Worm (Caenorhabditis elegans): ENCODE measurements around the gene twk-18.

twk-18 gene

DNA sequence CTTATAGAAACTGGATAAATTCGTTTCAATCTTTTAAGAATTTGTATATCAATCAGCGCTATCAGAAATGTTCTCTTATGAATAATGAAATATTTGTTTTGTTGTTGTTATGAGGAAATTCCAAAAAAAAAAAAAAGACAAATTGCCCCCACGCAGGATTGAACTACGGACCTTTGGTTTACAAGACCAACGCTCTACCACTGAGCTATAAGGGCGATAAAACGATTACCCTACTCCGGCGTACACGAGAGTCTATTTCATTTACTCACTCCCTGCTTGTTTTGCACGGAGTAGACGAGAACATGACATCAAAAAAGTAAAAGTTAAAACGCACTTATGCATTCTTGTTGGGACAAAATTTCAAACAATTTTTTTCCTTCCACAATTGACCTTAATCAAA lies 36.3 kb downstream of the twk-18 start (continued):
- TF ChIP-seq B0261.1 (tag; optimal IDR thresholded peaks at IDR 0.05), result peak; percentile 90
- peak; percentile 74 for TF ChIP-seq snpc-4 (GFP tag; optimal IDR thresholded peaks at IDR 0.05)
- TF ChIP-seq snpc-4 (tag; optimal IDR thresholded peaks at IDR 0.05), result peak in 1 of 4 experiments; percentile 30
- TF ChIP-seq cebp-1 (GFP tag; IDR thresholded peaks at IDR 0.05), result no peak
- TF ChIP-seq cebp-1 (tag; optimal IDR thresholded peaks at IDR 0.05), result no peak
- TF ChIP-seq egl-44 (GFP tag; IDR thresholded peaks at IDR 0.05), result no peak; the same call in 1 of the 2 replicates
- no peak for TF ChIP-seq lin-40 (tag; optimal IDR thresholded peaks at IDR 0.05)
- TF ChIP-seq rpc-1 (optimal IDR thresholded peaks at IDR 0.05), result peak; percentile 98
- TF ChIP-seq rpc-1 (tag; optimal IDR thresholded peaks at IDR 0.05), result peak; percentile 100
- TF ChIP-seq chd-7 (tag; optimal IDR thresholded peaks at IDR 0.05), result no peak
- no peak for TF ChIP-seq hrde-1 (tag; optimal IDR thresholded peaks at IDR 0.05; ENCODE audit: borderline replicate concordance)
- peak; percentile 78 for TF ChIP-seq ztf-18 (tag; optimal IDR thresholded peaks at IDR 0.05)
- TF ChIP-seq C17E4.6 (GFP tag; IDR thresholded peaks at IDR 0.05), result 0 out of 2 replicates have a peak, but pooled peaks have one; percentile 16
- peak; percentile 64; the same call in 1 of the 2 replicates for TF ChIP-seq K11D2.4 (GFP tag; IDR thresholded peaks at IDR 0.05)
- TF ChIP-seq F57C9.4 (tag; optimal IDR thresholded peaks at IDR 0.05), result no peak
- TF ChIP-seq Y56A3A.18 (GFP tag; IDR thresholded peaks at IDR 0.05), result peak; percentile 93
- TF ChIP-seq xnd-1 (tag; optimal IDR thresholded peaks at IDR 0.05), result no peak
- peak; percentile 78; the same call in 1 of the 2 replicates for TF ChIP-seq pbrm-1 (GFP tag; IDR thresholded peaks at IDR 0.05)
- peak; percentile 38; the same call in 1 of the 2 replicates for TF ChIP-seq B0019.2 (GFP tag; conservative IDR thresholded peaks at IDR 0.05)
- TF ChIP-seq dpff-1 (tag; optimal IDR thresholded peaks at IDR 0.05), result no peak
- 0 out of 2 replicates have a peak, but pooled peaks have one; percentile 68 for TF ChIP-seq egl-18 (GFP tag; IDR thresholded peaks at IDR 0.05)
- peak; percentile 81 for TF ChIP-seq ceh-79 (tag; optimal IDR thresholded peaks at IDR 0.05)
- TF ChIP-seq akir-1 (GFP tag; optimal IDR thresholded peaks at IDR 0.05), result no peak
- TF ChIP-seq madf-3 (GFP tag; IDR thresholded peaks at IDR 0.05), result 0 out of 2 replicates have a peak, but pooled peaks have one; percentile 48
- peak; percentile 19 for TF ChIP-seq ceh-27 (GFP tag; optimal IDR thresholded peaks at IDR 0.05)
- TF ChIP-seq hlh-12 (tag; optimal IDR thresholded peaks at IDR 0.05), result peak; percentile 70
- peak; percentile 47 to 50 for TF ChIP-seq let-607 (tag; optimal IDR thresholded peaks at IDR 0.05)
- no peak for TF ChIP-seq somi-1 (GFP tag; optimal IDR thresholded peaks at IDR 0.05)
- TF ChIP-seq rcor-1 (GFP tag; IDR thresholded peaks at IDR 0.05), result peak; percentile 79
- TF ChIP-seq ztf-3 (GFP tag; optimal IDR thresholded peaks at IDR 0.05), result no peak
- no peak for TF ChIP-seq madf-6 (GFP tag; IDR thresholded peaks at IDR 0.05)
- TF ChIP-seq lin-54 (GFP tag; optimal IDR thresholded peaks at IDR 0.05), result peak; percentile 35
- peak; percentile 76 for TF ChIP-seq mxl-1 (tag; optimal IDR thresholded peaks at IDR 0.05)
- 0 out of 2 replicates have a peak, but pooled peaks have one; percentile 56 for TF ChIP-seq bed-2 (GFP tag; IDR thresholded peaks at IDR 0.05)
- TF ChIP-seq pha-4 (tag; optimal IDR thresholded peaks at IDR 0.05), result no peak
- peak; percentile 64 for TF ChIP-seq zim-3 (tag; optimal IDR thresholded peaks at IDR 0.05)
- TF ChIP-seq F37B4.10 (GFP tag; IDR thresholded peaks at IDR 0.05), result no peak
- no peak for TF ChIP-seq nfya-1 (tag; optimal IDR thresholded peaks at IDR 0.05; ENCODE audit: borderline replicate concordance, insufficient read depth)
- no peak for TF ChIP-seq ceh-58 (GFP tag; IDR thresholded peaks at IDR 0.05)
- TF ChIP-seq nhr-179 (tag; optimal IDR thresholded peaks at IDR 0.05), result peak; percentile 60
- TF ChIP-seq let-526 (GFP tag; IDR thresholded peaks at IDR 0.05), result no peak
- TF ChIP-seq F33H1.4 (GFP tag; IDR thresholded peaks at IDR 0.05), result no peak
- peak; percentile 11 for TF ChIP-seq efl-1 (GFP tag; optimal IDR thresholded peaks at IDR 0.05)
- no peak for TF ChIP-seq lag-1 (GFP tag; IDR thresholded peaks at IDR 0.05)
- TF ChIP-seq F52B5.7 (tag; optimal IDR thresholded peaks at IDR 0.05), result no peak
- TF ChIP-seq madf-10 (tag; optimal IDR thresholded peaks at IDR 0.05), result peak; percentile 64
- TF ChIP-seq K12H6.12 (tag; optimal IDR thresholded peaks at IDR 0.05), result no peak
- TF ChIP-seq ceh-100 (GFP tag; IDR thresholded peaks at IDR 0.05), result peak; percentile 64
- no peak for TF ChIP-seq mel-28 (tag; optimal IDR thresholded peaks at IDR 0.05; ENCODE audit: borderline replicate concordance)

Measured in whole organism, young adult.